Worm (Caenorhabditis elegans) whole organism, L3 larva: Measurements from ENCODE around the gene nhr-117.

Source experiments
- fkh-2 ChIP-seq: fragments of 150-350 bp; optimal IDR thresholded peaks from 2 replicates; lab custom pipeline; 2014; ENCODE audit warnings: missing biosample characterization, missing genetic modification reagents, missing genetic modification characterization
- lin-39 ChIP-seq: fragments of 150-350 bp; optimal IDR thresholded peaks from 2 replicates; lab custom pipeline; 2018; ENCODE audit warnings: missing biosample characterization, missing genetic modification reagents, missing genetic modification characterization
- nhr-28 ChIP-seq: fragments of 150-350 bp; optimal IDR thresholded peaks from 2 replicates; lab custom pipeline; 2014; ENCODE audit warnings: missing biosample characterization, missing genetic modification characterization
- nhr-76 ChIP-seq: fragments of 150-350 bp; sonication (generic microtip); optimal IDR thresholded peaks from 5 replicates; lab custom pipeline; 2014; ENCODE audit warnings: missing biosample characterization, missing genetic modification characterization
- ztf-4 ChIP-seq: fragments of 150-350 bp; optimal IDR thresholded peaks from 2 replicates; lab custom pipeline; 2014; ENCODE audit warnings: missing biosample characterization, missing genetic modification characterization

DNA sequence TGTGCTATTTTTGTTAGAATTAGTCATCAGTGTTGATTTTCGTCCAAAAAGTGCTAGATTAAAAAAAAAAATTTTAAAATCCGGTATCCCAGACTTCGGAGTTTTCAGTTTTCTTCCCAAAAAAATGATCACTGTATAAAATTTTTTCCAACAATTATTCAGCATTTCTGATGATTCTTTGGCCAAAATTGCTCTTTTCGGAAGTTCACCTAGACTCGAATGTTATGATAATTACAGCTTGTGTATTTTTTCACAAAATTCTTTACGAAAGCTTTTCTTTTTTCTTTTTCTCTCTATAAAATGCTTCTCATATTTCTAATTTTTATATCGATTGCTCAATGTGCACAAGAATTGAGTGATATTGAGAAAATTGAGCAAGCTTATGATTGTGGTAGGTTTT lies 10.4 kb upstream of the nhr-117 start, which contains the start of gene irld-17:
- TF ChIP-seq nhr-76 (tag; lab: Kevin White, UChicago) (no peak), fkh-2 (no peak), nhr-28 (tag; lab: Kevin White, UChicago) (no peak), lin-39 (tag; lab: Kevin White, UChicago) (no peak), ztf-4 (tag; lab: Kevin White, UChicago) (no peak)
